In the genomic region with DNA sequence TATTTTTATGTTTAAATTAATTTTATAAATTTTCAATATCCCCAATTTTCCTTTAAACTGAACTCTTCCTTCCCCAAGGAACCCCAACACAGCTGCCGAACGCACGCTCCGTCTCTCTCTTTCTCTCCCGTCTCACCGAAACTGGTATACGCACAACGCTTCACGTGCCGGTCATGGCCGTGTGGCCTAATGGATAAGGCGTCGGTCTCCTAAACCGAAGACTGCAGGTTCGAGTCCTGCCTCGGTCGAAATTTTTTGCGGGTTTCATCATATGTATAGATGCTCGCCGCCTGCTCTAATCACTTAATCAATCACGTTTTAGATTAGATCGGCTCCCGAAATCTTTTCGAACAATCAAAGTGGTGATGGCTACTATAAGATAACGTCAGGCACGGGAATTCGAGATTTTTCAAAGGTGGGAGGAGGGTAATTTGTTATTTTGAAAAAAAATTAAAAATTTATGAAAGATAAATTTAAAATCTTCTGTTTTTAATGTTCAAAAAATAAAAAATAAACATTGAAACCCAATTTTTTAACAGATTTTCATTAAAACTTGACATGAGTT, we compare ENCODE assay signal across 2 worm cellular contexts.
TF ChIP-seq lines count a peak whose summit lies in the region.

No protein-coding gene starts in this region.

TF ChIP-seq in whole organism, L1 larva, 84 proteins besides CTCF, POLR2A, EP300 and RAD21 (continued from another document):
- no peak for TF ChIP-seq sox-4 (tag; optimal IDR thresholded peaks at IDR 0.05; lab: Kevin White, UChicago)
- no peak for TF ChIP-seq hlh-17 (GFP tag; optimal IDR thresholded peaks at IDR 0.05; lab: Kevin White, UChicago; ENCODE audit: borderline replicate concordance)
- no peak; the same call in 1 of the 2 replicates for TF ChIP-seq ceh-88 (GFP tag; IDR thresholded peaks at IDR 0.05; lab: Robert Waterston, UW)
- no peak for TF ChIP-seq hlh-4 (tag; optimal IDR thresholded peaks at IDR 0.05; lab: Kevin White, UChicago)
- no peak for TF ChIP-seq mef-2 (tag; optimal IDR thresholded peaks at IDR 0.05; lab: Kevin White, UChicago)
- TF ChIP-seq C34B4.2 (tag; optimal IDR thresholded peaks at IDR 0.05; lab: Kevin White, UChicago) = no peak
- TF ChIP-seq fkh-8 (tag; optimal IDR thresholded peaks at IDR 0.05; lab: Kevin White, UChicago) = peak; percentile 54
- no peak for TF ChIP-seq alr-1 (tag; optimal IDR thresholded peaks at IDR 0.05; lab: Kevin White, UChicago; ENCODE audit: borderline replicate concordance)
- TF ChIP-seq nhr-20 (tag; optimal IDR thresholded peaks at IDR 0.05; lab: Kevin White, UChicago) = peak; percentile 55
- TF ChIP-seq grh-1 (GFP tag; IDR thresholded peaks at IDR 0.05; lab: Robert Waterston, UW) = no peak
- peak; percentile 73 for TF ChIP-seq nhr-47 (tag; optimal IDR thresholded peaks at IDR 0.05; lab: Kevin White, UChicago)
- TF ChIP-seq nhr-12 (tag; optimal IDR thresholded peaks at IDR 0.05; lab: Kevin White, UChicago) = no peak
- peak; percentile 47 for TF ChIP-seq jun-1 (tag; optimal IDR thresholded peaks at IDR 0.05; lab: Kevin White, UChicago)
- no peak for TF ChIP-seq sptf-1 (tag; optimal IDR thresholded peaks at IDR 0.05; lab: Kevin White, UChicago)
- no peak for TF ChIP-seq vab-15 (tag; optimal IDR thresholded peaks at IDR 0.05; lab: Kevin White, UChicago)
- TF ChIP-seq egl-13 (tag; optimal IDR thresholded peaks at IDR 0.05; lab: Kevin White, UChicago) = no peak
- TF ChIP-seq ztf-4 (tag; optimal IDR thresholded peaks at IDR 0.05; lab: Kevin White, UChicago) = no peak
- TF ChIP-seq efl-3 (GFP tag; optimal IDR thresholded peaks at IDR 0.05; lab: Kevin White, UChicago) = no peak
- peak; percentile 53 to 79 for TF ChIP-seq lin-35 (GFP tag; optimal IDR thresholded peaks at IDR 0.05; lab: Kevin White, UChicago)
- peak; percentile 10 for TF ChIP-seq lin-15B (tag; optimal IDR thresholded peaks at IDR 0.05; lab: Kevin White, UChicago)
- TF ChIP-seq lir-3 (tag; optimal IDR thresholded peaks at IDR 0.05; lab: Kevin White, UChicago; ENCODE audit: poor library complexity) = no peak
- TF ChIP-seq C04F5.9 (tag; optimal IDR thresholded peaks at IDR 0.05; lab: Kevin White, UChicago) = peak; percentile 2
- TF ChIP-seq elt-3 (tag; optimal IDR thresholded peaks at IDR 0.05; lab: Kevin White, UChicago) = peak in 1 of 6 experiments; percentile 5
- no peak for TF ChIP-seq pqm-1 (tag; optimal IDR thresholded peaks at IDR 0.05; lab: Kevin White, UChicago)
- no peak for TF ChIP-seq aly-2 (tag; optimal IDR thresholded peaks at IDR 0.05; lab: Kevin White, UChicago)
- no peak for TF ChIP-seq nhr-237 (tag; optimal IDR thresholded peaks at IDR 0.05; lab: Kevin White, UChicago)

TF ChIP-seq in whole organism, young adult, 124 proteins besides CTCF, POLR2A, EP300 and RAD21 (continued from another document):
- TF ChIP-seq dpff-1 (tag; optimal IDR thresholded peaks at IDR 0.05; lab: Kevin White, UChicago) = no peak
- peak in 1 of 3 experiments; percentile 11 for TF ChIP-seq lin-35 (GFP tag; optimal IDR thresholded peaks at IDR 0.05; lab: Kevin White, UChicago)
- TF ChIP-seq zim-3 (tag; optimal IDR thresholded peaks at IDR 0.05; lab: Kevin White, UChicago) = peak; percentile 97
- no peak for TF ChIP-seq K11D2.4 (GFP tag; IDR thresholded peaks at IDR 0.05; lab: Robert Waterston, UW)
- no peak for TF ChIP-seq B0019.2 (GFP tag; conservative IDR thresholded peaks at IDR 0.05; lab: Robert Waterston, UW)
- peak; percentile 1 for TF ChIP-seq ztf-26 (tag; optimal IDR thresholded peaks at IDR 0.05; lab: Kevin White, UChicago)
- peak; percentile 79 for TF ChIP-seq ceh-27 (GFP tag; optimal IDR thresholded peaks at IDR 0.05; lab: Kevin White, UChicago)
- TF ChIP-seq hsf-1 (GFP tag; IDR thresholded peaks at IDR 0.05; lab: Robert Waterston, UW) = no peak
- 0 out of 2 replicates have a peak, but pooled peaks have one; percentile 78 for TF ChIP-seq F37B4.10 (GFP tag; IDR thresholded peaks at IDR 0.05; lab: Robert Waterston, UW)
- no peak for TF ChIP-seq tbx-9 (tag; optimal IDR thresholded peaks at IDR 0.05; lab: Kevin White, UChicago; ENCODE audit: borderline replicate concordance)
- no peak for TF ChIP-seq unc-62 (GFP tag; optimal IDR thresholded peaks at IDR 0.05; lab: Kevin White, UChicago)
- no peak for TF ChIP-seq madf-3 (GFP tag; IDR thresholded peaks at IDR 0.05; lab: Robert Waterston, UW)
- peak; percentile 53 for TF ChIP-seq lin-54 (GFP tag; optimal IDR thresholded peaks at IDR 0.05; lab: Kevin White, UChicago)
- peak; percentile 58 for TF ChIP-seq F10E7.11 (tag; optimal IDR thresholded peaks at IDR 0.05; lab: Kevin White, UChicago)
- peak; percentile 71 for TF ChIP-seq zfh-2 (GFP tag; conservative IDR thresholded peaks at IDR 0.05; lab: Robert Waterston, UW)
- TF ChIP-seq rec-8 (tag; optimal IDR thresholded peaks at IDR 0.05; lab: Kevin White, UChicago) = peak; percentile 21 to 48
- peak; percentile 99 for TF ChIP-seq tbp1 (GFP tag; optimal IDR thresholded peaks at IDR 0.05; lab: Kevin White, UChicago)
TF ChIP-seq in whole organism, young adult: peak in this region for 62.
